Worm (Caenorhabditis elegans): ENCODE results near the gene clec-178.

DNA sequence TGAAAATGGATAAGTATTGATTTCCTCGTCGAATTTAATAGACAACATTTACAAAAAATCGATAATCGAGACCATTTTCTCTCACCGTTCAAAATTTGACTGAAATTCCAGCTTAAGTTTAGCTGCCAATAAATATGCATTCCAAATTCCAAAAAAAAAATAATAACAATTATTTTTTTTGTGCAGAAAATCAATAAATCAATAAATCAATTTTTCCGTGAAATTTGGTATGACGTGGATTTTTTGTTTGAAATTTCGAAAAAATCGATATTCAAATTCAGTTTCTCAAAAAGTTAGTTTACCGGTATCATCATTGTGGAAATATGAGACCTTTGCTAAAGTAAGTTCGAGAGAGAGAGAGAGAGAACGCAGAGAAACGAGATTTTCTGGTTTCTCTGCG is 31.3 kb downstream of the clec-178 start, which contains the start of gene C55C3.3:
- TF ChIP-seq nhr-76 (tag; optimal IDR thresholded peaks at IDR 0.05), result no peak
- no peak for TF ChIP-seq pha-4 (tag; optimal IDR thresholded peaks at IDR 0.05)
- no peak for TF ChIP-seq elt-3 (tag; optimal IDR thresholded peaks at IDR 0.05)
- no peak for TF ChIP-seq unc-39 (tag; optimal IDR thresholded peaks at IDR 0.05)
- no peak for TF ChIP-seq hlh-1 (tag; optimal IDR thresholded peaks at IDR 0.05)
- no peak for TF ChIP-seq lin-13 (tag; optimal IDR thresholded peaks at IDR 0.05)
- TF ChIP-seq nhr-237 (tag; optimal IDR thresholded peaks at IDR 0.05), result no peak
- no peak for TF ChIP-seq ceh-83 (GFP tag; optimal IDR thresholded peaks at IDR 0.05)

Data from whole organism, mixed stage, embryonic.